Fruit fly (Drosophila melanogaster): ENCODE data around the gene Atg2.

DNA sequence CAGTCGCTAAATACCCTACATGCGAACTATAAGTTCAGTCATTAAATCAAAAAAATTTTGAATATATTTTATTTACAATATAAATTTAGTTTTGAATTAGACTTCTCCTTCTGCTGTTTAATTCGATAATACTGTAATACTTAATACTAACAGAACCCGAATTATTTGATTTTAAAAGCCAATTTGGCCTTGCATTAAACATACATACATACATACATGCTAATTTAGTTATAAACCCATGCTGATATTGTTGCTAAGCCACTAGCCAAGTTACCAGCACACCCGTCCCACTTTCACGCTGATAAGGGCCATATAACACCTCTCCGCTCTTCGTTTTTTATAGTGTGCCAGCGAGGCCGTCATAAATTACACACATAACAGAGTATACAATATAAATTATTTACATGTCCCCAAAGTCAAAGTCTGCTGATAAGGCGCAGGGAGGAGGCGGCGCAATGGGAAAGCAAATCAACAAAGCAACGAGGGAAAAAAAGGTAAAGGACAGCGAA, 25.0 kb downstream of the Atg2 start:
- TF ChIP-seq CG8319 (GFP tag; optimal IDR thresholded peaks at IDR 0.05) (no peak), fkh (GFP tag; optimal IDR thresholded peaks at IDR 0.05) (peak; percentile 95)
